Worm (Caenorhabditis elegans) whole organism, L1 larva: ENCODE results near the gene K08E4.7.

Source experiments
- lsy-2 ChIP-seq, 2 experiments: fragments of 150-350 bp; optimal IDR thresholded peaks; 2 replicates each; lab custom pipeline; 2014; ENCODE audit warnings: missing biosample characterization in 2 of 2, missing genetic modification characterization in 2 of 2
- nhr-11 ChIP-seq: fragments of 150-350 bp; optimal IDR thresholded peaks from 2 replicates; lab custom pipeline; 2014; ENCODE audit warnings: missing biosample characterization, missing genetic modification characterization
- nhr-12 ChIP-seq: sonication (generic microtip); optimal IDR thresholded peaks from 2 replicates; lab custom pipeline; 2017; ENCODE audit warnings: missing biosample characterization, missing genetic modification characterization
- nhr-237 ChIP-seq: fragments of 150-350 bp; optimal IDR thresholded peaks from 2 replicates; lab custom pipeline; 2014; ENCODE audit warnings: missing biosample characterization, missing genetic modification characterization
- nhr-47 ChIP-seq: sonication (generic microtip); optimal IDR thresholded peaks from 2 replicates; lab custom pipeline; 2016; ENCODE audit warnings: mild to moderate bottlenecking, missing genetic modification characterization, moderate library complexity, missing compliant biosample characterization
- snpc-4 ChIP-seq: fragments of 150-350 bp; optimal IDR thresholded peaks from 2 replicates; lab custom pipeline; 2014; ENCODE audit warnings: missing biosample characterization, missing genetic modification characterization
- sptf-1 ChIP-seq: fragments of 150-350 bp; optimal IDR thresholded peaks from 2 replicates; lab custom pipeline; 2014; ENCODE audit warnings: missing biosample characterization, missing genetic modification characterization
- unc-130 ChIP-seq: fragments of 150-350 bp; optimal IDR thresholded peaks from 2 replicates; lab custom pipeline; 2017; ENCODE audit warnings: missing biosample characterization, missing genetic modification characterization, inconsistent platforms
- unc-30 ChIP-seq: sonication (generic microtip); optimal IDR thresholded peaks from 2 replicates; lab custom pipeline; 2017; ENCODE audit warnings: missing biosample characterization, missing genetic modification characterization
- unc-62 ChIP-seq: fragments of 150-350 bp; optimal IDR thresholded peaks from 2 replicates; lab custom pipeline; 2014; ENCODE audit warnings: missing biosample characterization, missing genetic modification reagents, missing genetic modification characterization

ce11 chrIV:12084178-12084577, 8.6 kb downstream of the K08E4.7 start, which contains the start of gene repo-1:
- TF ChIP-seq nhr-12 (tag; lab: Kevin White, UChicago) = no peak
- TF ChIP-seq nhr-11 (tag; lab: Kevin White, UChicago) = no peak
- no peak for TF ChIP-seq unc-30
- no peak for TF ChIP-seq unc-62 (GFP tag; lab: Kevin White, UChicago)
- no peak for TF ChIP-seq unc-130 (tag; lab: Kevin White, UChicago)
- no peak for TF ChIP-seq sptf-1
- no peak for TF ChIP-seq snpc-4 (tag; lab: Kevin White, UChicago)
- TF ChIP-seq nhr-47 (tag; lab: Kevin White, UChicago) = no peak
- TF ChIP-seq lsy-2 (tag; optimal IDR thresholded peaks at IDR 0.05; lab: Kevin White, UChicago) = no peak
- no peak for TF ChIP-seq nhr-237 (tag; lab: Kevin White, UChicago)
